Worm (Caenorhabditis elegans) whole organism, L4 larva: ENCODE results near the gene pdhk-2.

ENCODE experiments used
- F37D6.2 ChIP-seq: sonication (generic microtip); optimal IDR thresholded peaks from 2 replicates; lab custom pipeline; 2016; ENCODE audit warnings: mild to moderate bottlenecking, missing genetic modification characterization, missing compliant biosample characterization
- F44E2.7 ChIP-seq: fragments of 200-800 bp; sonication (Bioruptor generic); IDR thresholded peaks from 2 replicates; pipeline ENCODE4 v2.1.2; 2022; ENCODE audit warnings: missing genetic modification characterization, missing compliant biosample characterization
- R02D3.7 ChIP-seq: fragments of 150-350 bp; sonication (generic microtip); optimal IDR thresholded peaks from 3 replicates; lab custom pipeline; 2014; ENCODE audit warnings: missing biosample characterization, missing genetic modification characterization
- Y105C5A.15 ChIP-seq: fragments of 200-800 bp; sonication (Bioruptor generic); IDR thresholded peaks from 2 replicates; pipeline ENCODE4 v1.3.6; 2022; ENCODE audit warnings: missing genetic modification characterization, missing compliant biosample characterization
- Y5F2A.4 ChIP-seq: fragments of 200-800 bp; sonication (Bioruptor generic); optimal IDR thresholded peaks from 2 replicates; lab custom pipeline; 2018; ENCODE audit warnings: mild to moderate bottlenecking, missing genetic modification characterization, missing compliant biosample characterization
- aha-1 ChIP-seq: fragments of 150-350 bp; peaks from one replicate; lab custom pipeline; 2014; ENCODE audit warnings: missing biosample characterization, missing genetic modification characterization
- ama-1 ChIP-seq: fragments of 150-350 bp; optimal IDR thresholded peaks from 2 replicates; lab custom pipeline; 2014; ENCODE audit warnings: inconsistent platforms, mixed read lengths
- attf-4 ChIP-seq: sonication (generic microtip); optimal IDR thresholded peaks from 3 replicates; lab custom pipeline; 2017; ENCODE audit warnings: missing biosample characterization, missing genetic modification characterization
- ceh-20 ChIP-seq: fragments of 200-800 bp; sonication (Bioruptor generic); IDR thresholded peaks from 2 replicates; pipeline ENCODE4 v1.3.6; 2022; ENCODE audit warnings: missing genetic modification reagents, missing genetic modification characterization, missing compliant biosample characterization
- ces-1 ChIP-seq: fragments of 150-350 bp; sonication (generic microtip); optimal IDR thresholded peaks from 4 replicates; lab custom pipeline; 2014; ENCODE audit warnings: missing biosample characterization, missing genetic modification reagents, missing genetic modification characterization
- ctbp-1 ChIP-seq: fragments of 200-800 bp; sonication (Bioruptor generic); IDR thresholded peaks from 2 replicates; pipeline ENCODE4 v1.3.6; 2022; ENCODE audit warnings: missing genetic modification reagents, missing genetic modification characterization, missing compliant biosample characterization
- daf-12 ChIP-seq: fragments of 150-350 bp; optimal IDR thresholded peaks from 2 replicates; lab custom pipeline; 2014; ENCODE audit warnings: missing biosample characterization, missing genetic modification reagents, missing genetic modification characterization
- daf-16 ChIP-seq, 3 experiments: sonication (generic microtip); optimal IDR thresholded peaks; 2 replicates each; lab custom pipeline; 2016 to 2017; ENCODE audit warnings: missing genetic modification characterization in 3 of 3, missing genetic modification reagents in 3 of 3, mild to moderate bottlenecking in 2 of 3, missing compliant biosample characterization in 2 of 3, missing biosample characterization in 1 of 3, moderate library complexity in 1 of 3
- daf-8 ChIP-seq: fragments of 200-800 bp; sonication (Bioruptor generic); IDR thresholded peaks from 2 replicates; pipeline ENCODE4 v1.3.6; 2022; ENCODE audit warnings: missing genetic modification characterization, missing compliant biosample characterization
- dmd-6 ChIP-seq: fragments of 200-800 bp; sonication (Bioruptor generic); IDR thresholded peaks from 2 replicates; pipeline ENCODE4 v1.3.6; 2022; ENCODE audit warnings: missing genetic modification reagents, missing genetic modification characterization, missing compliant biosample characterization
- egl-27 ChIP-seq: sonication (generic microtip); optimal IDR thresholded peaks from 3 replicates; lab custom pipeline; 2017; ENCODE audit warnings: missing biosample characterization, missing genetic modification reagents, missing genetic modification characterization
- egl-43 ChIP-seq: fragments of 200-800 bp; sonication (Bioruptor generic); IDR thresholded peaks from 2 replicates; pipeline ENCODE4 v1.3.6; 2022; ENCODE audit warnings: missing genetic modification reagents, missing genetic modification characterization, missing compliant biosample characterization
- fkh-10 ChIP-seq: fragments of 150-350 bp; optimal IDR thresholded peaks from 2 replicates; lab custom pipeline; 2014; ENCODE audit warnings: missing biosample characterization, missing genetic modification reagents, missing genetic modification characterization
- hlh-11 ChIP-seq: fragments of 200-800 bp; sonication (Bioruptor generic); optimal IDR thresholded peaks from 2 replicates; lab custom pipeline; 2018; ENCODE audit warnings: mild to moderate bottlenecking, missing genetic modification characterization, missing compliant biosample characterization
- hlh-30 ChIP-seq: sonication (generic microtip); optimal IDR thresholded peaks from 2 replicates; lab custom pipeline; 2017; ENCODE audit warnings: antibody characterized with exemption, mild to moderate bottlenecking, missing genetic modification characterization, missing compliant biosample characterization; ENCODE audit not compliant: insufficient read depth
- lin-38 ChIP-seq: fragments of 200-800 bp; sonication (Bioruptor generic); IDR thresholded peaks from 2 replicates; pipeline ENCODE4 v1.3.6; 2022; ENCODE audit warnings: missing genetic modification reagents, missing genetic modification characterization, missing compliant biosample characterization
- lin-39 ChIP-seq: fragments of 150-350 bp; optimal IDR thresholded peaks from 2 replicates; lab custom pipeline; 2014; ENCODE audit warnings: missing biosample characterization, missing genetic modification reagents, missing genetic modification characterization
- lir-3 ChIP-seq: sonication (generic microtip); optimal IDR thresholded peaks from 2 replicates; lab custom pipeline; 2016; ENCODE audit warnings: mild to moderate bottlenecking, missing genetic modification characterization, missing compliant biosample characterization
- mep-1 ChIP-seq: fragments of 150-350 bp; sonication (generic microtip); optimal IDR thresholded peaks from 3 replicates; lab custom pipeline; 2014; ENCODE audit warnings: missing biosample characterization, missing genetic modification characterization
- mes-2 ChIP-seq: sonication (generic microtip); optimal IDR thresholded peaks from 2 replicates; lab custom pipeline; 2016; ENCODE audit warnings: missing genotype, mild to moderate bottlenecking, missing genetic modification characterization, missing compliant biosample characterization; ENCODE audit not compliant: poor library complexity, severe bottlenecking
- mxl-2 ChIP-seq: fragments of 200-800 bp; sonication (Bioruptor generic); conservative IDR thresholded peaks from 2 replicates; pipeline ENCODE4 v1.3.6; 2022; ENCODE audit warnings: missing genetic modification reagents, missing genetic modification characterization, missing compliant biosample characterization
- mxl-3 ChIP-seq: fragments of 200-800 bp; sonication (Bioruptor generic); optimal IDR thresholded peaks from 2 replicates; lab custom pipeline; 2018; ENCODE audit warnings: mild to moderate bottlenecking, missing genetic modification characterization, missing compliant biosample characterization
- nhr-111 ChIP-seq: fragments of 200-800 bp; sonication (Bioruptor generic); optimal IDR thresholded peaks from 2 replicates; lab custom pipeline; 2018; ENCODE audit warnings: mild to moderate bottlenecking, missing genetic modification characterization, missing compliant biosample characterization
- nhr-237 ChIP-seq: sonication (generic microtip); optimal IDR thresholded peaks from 2 replicates; lab custom pipeline; 2017; ENCODE audit warnings: missing biosample characterization, missing genetic modification characterization
- nhr-48 ChIP-seq: sonication (generic microtip); optimal IDR thresholded peaks from 2 replicates; lab custom pipeline; 2016; ENCODE audit warnings: mild to moderate bottlenecking, missing genetic modification characterization, missing compliant biosample characterization
- saeg-2 ChIP-seq: fragments of 200-800 bp; sonication (Bioruptor generic); IDR thresholded peaks from 2 replicates; pipeline ENCODE4 v1.3.6; 2022; ENCODE audit warnings: missing genetic modification reagents, missing genetic modification characterization, missing compliant biosample characterization
- set-16 ChIP-seq: fragments of 200-800 bp; sonication (Bioruptor generic); IDR thresholded peaks from 2 replicates; pipeline ENCODE4 v1.3.6; 2022; ENCODE audit warnings: missing genetic modification reagents, missing genetic modification characterization, missing compliant biosample characterization
- skn-1 ChIP-seq: fragments of 150-350 bp; optimal IDR thresholded peaks from 2 replicates; lab custom pipeline; 2014; ENCODE audit warnings: missing biosample characterization, missing genetic modification characterization
- unc-62 ChIP-seq, 3 experiments: fragments of 150-350 bp in 1 of 3; sonication (generic microtip); optimal IDR thresholded peaks in 2 of 3; peaks in 1 of 3; 1 replicate in 1 of 3; 2 replicates in 2 of 3; lab custom pipeline; 2014 to 2017; ENCODE audit warnings: missing biosample characterization in 3 of 3, missing genetic modification characterization in 3 of 3, missing genetic modification reagents in 3 of 3, missing genotype in 1 of 3
- zip-11 ChIP-seq: fragments of 200-800 bp; sonication (Bioruptor generic); IDR thresholded peaks from 2 replicates; pipeline ENCODE4 v1.3.6; 2022; ENCODE audit warnings: missing genetic modification characterization, missing compliant biosample characterization

pdhk-2 gene

ce11 chrIII:8748620-8749019 lies 7.4 kb upstream of the pdhk-2 start (continued):
- TF ChIP-seq nhr-237 (tag; lab: Kevin White, UChicago) (no peak), attf-4 (no peak), Y105C5A.15 (no peak), F37D6.2 (tag; lab: Kevin White, UChicago) (no peak), set-16 (GFP tag; lab: Robert Waterston, UW) (no peak), daf-12 (tag; lab: Kevin White, UChicago) (no peak), Y5F2A.4 (GFP tag; lab: Kevin White, UChicago) (no peak), mep-1 (peak; percentile 37), F44E2.7 (GFP tag; lab: Robert Waterston, UW) (no peak), aha-1 (no peak)
- TF ChIP-seq, all 104 proteins: peak for 14

ce11 chrIII:8745214-8745613 lies 4.0 kb upstream of the pdhk-2 start:
- no peak for TF ChIP-seq R02D3.7 (tag; lab: Kevin White, UChicago)
- peak in 1 of 2 experiments; percentile 95 for TF ChIP-seq unc-62 (GFP tag; optimal IDR thresholded peaks at IDR 0.05 in 1 of 2; lab: Kevin White, UChicago)
- TF ChIP-seq unc-62 (tag; optimal IDR thresholded peaks at IDR 0.05; lab: Kevin White, UChicago): no peak

ce11 chrIII:8744765-8745164 lies 3.6 kb upstream of the pdhk-2 start:
- TF ChIP-seq ctbp-1 (GFP tag; lab: Robert Waterston, UW) (no peak), ces-1 (GFP tag; lab: Kevin White, UChicago) (no peak), fkh-10 (GFP tag; lab: Kevin White, UChicago) (peak; percentile 76), F44E2.7 (GFP tag; lab: Robert Waterston, UW) (no peak), daf-16 (GFP tag; optimal IDR thresholded peaks at IDR 0.05; lab: Kevin White, UChicago) (no peak), daf-16 (tag; optimal IDR thresholded peaks at IDR 0.05; lab: Kevin White, UChicago) (no peak)

- TF ChIP-seq lin-39 (tag; lab: Kevin White, UChicago): no peak
- TF ChIP-seq lir-3 (tag; lab: Kevin White, UChicago): no peak
- TF ChIP-seq mxl-2 (GFP tag; lab: Robert Waterston, UW): no peak
- peak; percentile 45 for TF ChIP-seq fkh-10 (GFP tag; lab: Kevin White, UChicago)
- TF ChIP-seq nhr-48 (tag; lab: Kevin White, UChicago): no peak
- TF ChIP-seq nhr-237 (tag; lab: Kevin White, UChicago): no peak
- no peak for TF ChIP-seq mxl-3 (GFP tag; lab: Kevin White, UChicago)
- TF ChIP-seq, all 104 proteins: peak for 1
Observed at ce11 chrIII:8743796-8744404, 2.7 kb upstream of the pdhk-2 start, which contains the start of gene ZK370.6. ZK370.6 (minus strand) TSS chrIII:8743846.

ce11 chrIII:8742584-8742983 lies 1.4 kb upstream of the pdhk-2 start:
- TF ChIP-seq egl-43 (GFP tag; lab: Robert Waterston, UW) (no peak), unc-62 (GFP tag; optimal IDR thresholded peaks at IDR 0.05 in 1 of 2; lab: Kevin White, UChicago) (peak in 1 of 2 experiments; percentile 26), unc-62 (tag; optimal IDR thresholded peaks at IDR 0.05; lab: Kevin White, UChicago) (no peak)

ce11 chrIII:8741955-8742354 lies 743 bp upstream of the pdhk-2 start:
- TF ChIP-seq mxl-3 (GFP tag; lab: Kevin White, UChicago) (no peak), zip-11 (GFP tag; lab: Robert Waterston, UW) (no peak), egl-27 (no peak), fkh-10 (GFP tag; lab: Kevin White, UChicago) (no peak), saeg-2 (GFP tag; lab: Robert Waterston, UW) (no peak), aha-1 (peak; percentile 80), attf-4 (no peak), skn-1 (no peak)

- TF ChIP-seq lin-38 (GFP tag; lab: Robert Waterston, UW) (0 out of 2 replicates have a peak, but pooled peaks have one; percentile 10), mep-1 (peak; percentile 15), daf-8 (no peak), ama-1 (no peak), dmd-6 (0 out of 2 replicates have a peak, but pooled peaks have one; percentile 9), hlh-11 (peak; percentile 47), hlh-30 (peak; percentile 21), nhr-111 (GFP tag; lab: Kevin White, UChicago) (no peak), aha-1 (peak; percentile 67), mes-2 (peak; percentile 49), ceh-20 (0 out of 2 replicates have a peak, but pooled peaks have one; percentile 9)
Observed at ce11 chrIII:8739786-8740185, 1.4 kb downstream of the pdhk-2 start.
